Worm (Caenorhabditis elegans) whole organism, L2 larva: ENCODE results near the gene Y110A2AL.10.
A peak's percentile ranks its signal among the peaks of the same experiment; 100 is the strongest.

Experiments used
- C34F6.9 ChIP-seq: fragments of 150-350 bp; optimal IDR thresholded peaks from 2 replicates; lab custom pipeline; 2014; ENCODE audit warnings: missing biosample characterization, missing genetic modification characterization
- F13H6.1 ChIP-seq: sonication (generic microtip); optimal IDR thresholded peaks from 2 replicates; lab custom pipeline; 2016; ENCODE audit warnings: missing genetic modification characterization, missing compliant biosample characterization
- R02D3.7 ChIP-seq: fragments of 150-350 bp; optimal IDR thresholded peaks from 2 replicates; lab custom pipeline; 2014; ENCODE audit warnings: missing biosample characterization, missing genetic modification characterization
- alr-1 ChIP-seq: fragments of 150-350 bp; optimal IDR thresholded peaks from 2 replicates; lab custom pipeline; 2014; ENCODE audit warnings: missing biosample characterization, missing genetic modification characterization
- aly-2 ChIP-seq: fragments of 150-350 bp; optimal IDR thresholded peaks from 2 replicates; lab custom pipeline; 2014; ENCODE audit warnings: missing biosample characterization, missing genetic modification characterization
- blmp-1 ChIP-seq: sonication (generic microtip); optimal IDR thresholded peaks from 2 replicates; lab custom pipeline; 2017; ENCODE audit warnings: missing genetic modification characterization, mild to moderate bottlenecking, missing compliant biosample characterization, antibody characterized with exemption, moderate library complexity; ENCODE audit not compliant: insufficient read depth
- ceh-16 ChIP-seq: fragments of 150-350 bp; optimal IDR thresholded peaks from 2 replicates; lab custom pipeline; 2014; ENCODE audit warnings: missing biosample characterization, missing genetic modification characterization
- ceh-82 ChIP-seq: fragments of 150-350 bp; optimal IDR thresholded peaks from 2 replicates; lab custom pipeline; 2014; ENCODE audit warnings: missing biosample characterization, missing genetic modification characterization
- crh-2 ChIP-seq: sonication (generic microtip); optimal IDR thresholded peaks from 2 replicates; lab custom pipeline; 2017; ENCODE audit warnings: missing biosample characterization, missing genetic modification characterization
- dmd-4 ChIP-seq: sonication (generic microtip); optimal IDR thresholded peaks from 2 replicates; lab custom pipeline; 2017; ENCODE audit warnings: missing biosample characterization, missing genetic modification characterization
- egl-27 ChIP-seq: sonication (generic microtip); optimal IDR thresholded peaks from 3 replicates; lab custom pipeline; 2017; ENCODE audit warnings: missing biosample characterization, missing genetic modification reagents, missing genetic modification characterization
- elt-1 ChIP-seq: fragments of 150-350 bp; optimal IDR thresholded peaks from 2 replicates; lab custom pipeline; 2014; ENCODE audit warnings: missing biosample characterization, missing genetic modification characterization
- fos-1 ChIP-seq: fragments of 150-350 bp; optimal IDR thresholded peaks from 2 replicates; lab custom pipeline; 2014; ENCODE audit warnings: missing biosample characterization, missing genetic modification characterization
- gmeb-1 ChIP-seq: fragments of 150-350 bp; optimal IDR thresholded peaks from 2 replicates; lab custom pipeline; 2014; ENCODE audit warnings: missing biosample characterization, missing genetic modification characterization
- lin-11 ChIP-seq: fragments of 150-350 bp; sonication (generic microtip); optimal IDR thresholded peaks from 2 replicates; lab custom pipeline; 2014; ENCODE audit warnings: missing biosample characterization, missing genetic modification characterization, inconsistent platforms, mixed read lengths
- lin-13 ChIP-seq: fragments of 150-350 bp; optimal IDR thresholded peaks from 2 replicates; lab custom pipeline; 2014; ENCODE audit warnings: missing biosample characterization, missing genetic modification reagents, missing genetic modification characterization
- lsy-2 ChIP-seq, 2 experiments: fragments of 150-350 bp in 1 of 2; sonication (generic microtip) in 1 of 2; optimal IDR thresholded peaks; 2 replicates each; lab custom pipeline; 2014 to 2017; ENCODE audit warnings: missing biosample characterization in 2 of 2, missing genetic modification characterization in 2 of 2
- mab-5 ChIP-seq: fragments of 150-350 bp; optimal IDR thresholded peaks from 2 replicates; lab custom pipeline; 2014; ENCODE audit warnings: missing biosample characterization, missing genetic modification characterization
- mbf-1 ChIP-seq: sonication (generic microtip); optimal IDR thresholded peaks from 2 replicates; lab custom pipeline; 2017; ENCODE audit warnings: missing biosample characterization, missing genetic modification characterization
- mdl-1 ChIP-seq, 2 experiments: fragments of 150-350 bp in 1 of 2; sonication (generic microtip) in 1 of 2; optimal IDR thresholded peaks; 2 replicates each; lab custom pipeline; 2017; ENCODE audit warnings: missing biosample characterization in 2 of 2, missing genetic modification characterization in 2 of 2
- nhr-10 ChIP-seq: sonication (generic microtip); optimal IDR thresholded peaks from 2 replicates; lab custom pipeline; 2017; ENCODE audit warnings: missing biosample characterization, missing genetic modification characterization
- nhr-11 ChIP-seq: fragments of 150-350 bp; optimal IDR thresholded peaks from 2 replicates; lab custom pipeline; 2014; ENCODE audit warnings: missing biosample characterization, missing genetic modification characterization
- nhr-12 ChIP-seq: fragments of 150-350 bp; optimal IDR thresholded peaks from 2 replicates; lab custom pipeline; 2014; ENCODE audit warnings: missing biosample characterization, missing genetic modification characterization
- nhr-21 ChIP-seq: fragments of 150-350 bp; optimal IDR thresholded peaks from 2 replicates; lab custom pipeline; 2014; ENCODE audit warnings: missing biosample characterization, missing genetic modification characterization
- nhr-23 ChIP-seq: fragments of 150-350 bp; optimal IDR thresholded peaks from 2 replicates; lab custom pipeline; 2014; ENCODE audit warnings: missing biosample characterization, missing genetic modification reagents, missing genetic modification characterization
- nhr-25 ChIP-seq: fragments of 150-350 bp; sonication (generic microtip); optimal IDR thresholded peaks from 3 replicates; lab custom pipeline; 2014; ENCODE audit warnings: missing biosample characterization, missing genetic modification characterization
- nhr-6 ChIP-seq: fragments of 150-350 bp; optimal IDR thresholded peaks from 2 replicates; lab custom pipeline; 2014; ENCODE audit warnings: missing biosample characterization, missing genetic modification characterization
- nhr-77 ChIP-seq: fragments of 150-350 bp; optimal IDR thresholded peaks from 2 replicates; lab custom pipeline; 2014; ENCODE audit warnings: missing biosample characterization, missing genetic modification characterization
- skn-1 ChIP-seq: sonication (generic microtip); optimal IDR thresholded peaks from 2 replicates; lab custom pipeline; 2017; ENCODE audit warnings: missing biosample characterization, missing genetic modification characterization
- sma-3 ChIP-seq: sonication (generic microtip); optimal IDR thresholded peaks from 2 replicates; lab custom pipeline; 2016; ENCODE audit warnings: missing genetic modification reagents, missing genetic modification characterization, missing compliant biosample characterization
- sma-9 ChIP-seq, 2 experiments: fragments of 150-350 bp in 1 of 2; sonication (generic microtip) in 1 of 2; optimal IDR thresholded peaks; 2 replicates each; lab custom pipeline; 2014 to 2016; ENCODE audit warnings: missing genetic modification characterization in 2 of 2, mild to moderate bottlenecking in 1 of 2, missing biosample characterization in 1 of 2, missing compliant biosample characterization in 1 of 2, missing genetic modification reagents in 1 of 2, moderate library complexity in 1 of 2
- snpc-4 ChIP-seq: fragments of 150-350 bp; optimal IDR thresholded peaks from 2 replicates; lab custom pipeline; 2014; ENCODE audit warnings: missing biosample characterization, missing genetic modification characterization
- unc-39 ChIP-seq: fragments of 150-350 bp; optimal IDR thresholded peaks from 2 replicates; lab custom pipeline; 2014; ENCODE audit warnings: missing biosample characterization, missing genetic modification characterization
- unc-55 ChIP-seq: fragments of 150-350 bp; sonication (generic microtip); optimal IDR thresholded peaks from 3 replicates; lab custom pipeline; 2014; ENCODE audit warnings: missing biosample characterization, missing genetic modification reagents, missing genetic modification characterization
- unc-62 ChIP-seq: fragments of 150-350 bp; optimal IDR thresholded peaks from 2 replicates; lab custom pipeline; 2014; ENCODE audit warnings: missing biosample characterization, missing genetic modification reagents, missing genetic modification characterization
- ztf-11 ChIP-seq: sonication (generic microtip); optimal IDR thresholded peaks from 2 replicates; lab custom pipeline; 2017; ENCODE audit warnings: missing biosample characterization, missing genetic modification characterization

Gene Y110A2AL.10

DNA sequence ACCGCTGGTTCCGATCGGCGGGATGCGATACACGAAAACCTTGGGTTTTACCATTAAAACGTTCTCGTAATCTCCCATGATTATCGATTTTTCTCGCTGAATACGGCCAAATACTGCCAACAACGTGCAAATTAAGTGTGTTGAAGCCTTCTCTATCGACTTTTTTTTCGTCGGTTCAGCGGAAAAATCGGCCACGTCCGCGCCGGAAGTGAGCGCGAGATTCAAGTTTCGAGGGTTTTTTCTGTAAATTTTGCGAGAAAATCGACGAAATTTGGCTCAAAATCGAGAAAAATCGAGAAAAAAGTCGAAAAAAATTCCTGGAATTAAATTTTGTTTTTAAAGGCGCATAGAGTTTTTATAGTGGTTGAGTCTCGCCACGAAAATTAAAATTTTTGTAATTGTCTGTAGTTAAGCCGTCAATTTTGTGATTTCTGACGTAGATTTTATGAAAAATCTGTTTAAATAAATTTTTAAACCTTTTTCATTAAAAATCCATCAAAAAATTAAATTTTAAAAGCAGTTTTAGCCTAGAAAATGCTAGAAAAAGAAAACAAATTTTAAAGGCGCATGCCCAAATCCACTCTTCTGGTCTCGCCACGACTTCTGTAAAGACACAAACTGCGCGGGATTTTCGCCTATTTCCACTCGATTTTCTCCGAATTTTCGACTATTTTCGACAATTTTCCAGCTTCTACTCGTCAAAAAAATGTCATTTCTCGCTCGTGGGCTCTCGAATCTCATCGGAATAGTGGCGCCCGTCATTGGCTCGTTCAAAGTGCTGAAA, 47.5 kb upstream of the Y110A2AL.10 start, which contains the start of the genes ncap-1 and Y110A2AR.1:
TSS of gene ncap-1 (minus strand) at position 241 of the 784 bp plus-strand sequence.
TSS of gene Y110A2AR.1 (plus strand) at position 637 of the 784 bp plus-strand sequence.
- TF ChIP-seq nhr-11 (no peak), ceh-82 (tag; lab: Kevin White, UChicago) (no peak), ztf-11 (tag; lab: Kevin White, UChicago) (no peak), nhr-21 (no peak), unc-39 (tag; lab: Kevin White, UChicago) (no peak), mbf-1 (tag; lab: Kevin White, UChicago) (no peak), aly-2 (no peak), dmd-4 (tag; lab: Kevin White, UChicago) (no peak), crh-2 (tag; lab: Kevin White, UChicago) (no peak), F13H6.1 (no peak), ceh-16 (tag; lab: Kevin White, UChicago) (no peak), nhr-23 (tag; lab: Kevin White, UChicago) (no peak), snpc-4 (no peak), unc-55 (peak; percentile 34), R02D3.7 (tag; lab: Kevin White, UChicago) (no peak), lsy-2 (tag; optimal IDR thresholded peaks at IDR 0.05; lab: Kevin White, UChicago) (peak in 1 of 2 experiments; percentile 25), C34F6.9 (peak; percentile 19), fos-1 (tag; lab: Kevin White, UChicago) (no peak), nhr-6 (tag; lab: Kevin White, UChicago) (no peak), skn-1 (tag; lab: Kevin White, UChicago) (no peak), blmp-1 (tag; lab: Kevin White, UChicago) (no peak), sma-9 (GFP tag; optimal IDR thresholded peaks at IDR 0.05; lab: Kevin White, UChicago) (no peak), sma-9 (tag; optimal IDR thresholded peaks at IDR 0.05; lab: Kevin White, UChicago) (no peak), nhr-77 (no peak), gmeb-1 (tag; lab: Kevin White, UChicago) (peak; percentile 27), egl-27 (tag; lab: Kevin White, UChicago) (no peak), mab-5 (tag; lab: Kevin White, UChicago) (no peak), mdl-1 (tag; optimal IDR thresholded peaks at IDR 0.05; lab: Kevin White, UChicago) (no peak), alr-1 (no peak), nhr-10 (no peak)
- TF ChIP-seq, all 48 proteins: peak for 4

DNA sequence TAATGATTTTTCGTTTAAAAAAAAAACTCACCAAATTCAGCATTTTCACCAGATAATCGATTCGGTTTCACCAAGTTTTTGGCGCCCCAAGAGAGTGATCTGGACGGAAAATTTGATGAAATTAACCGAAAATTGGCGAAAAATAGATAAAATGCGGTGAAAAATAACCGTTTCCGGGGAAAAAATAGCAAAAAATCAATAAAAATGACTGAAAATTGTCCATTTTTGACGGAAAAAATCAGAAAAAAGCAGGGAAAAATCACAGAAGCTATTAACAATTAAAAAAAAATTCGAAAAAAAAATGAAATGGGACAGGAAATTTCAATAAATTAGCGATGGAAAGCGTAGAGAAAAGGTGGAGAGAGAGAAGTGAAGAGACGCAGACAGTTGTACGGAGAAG, 41.8 kb upstream of the Y110A2AL.10 start, which contains the start of gene ubc-15:
TSS of gene ubc-15 (minus strand) at position 101 of the 400 bp plus-strand sequence.
- TF ChIP-seq ztf-11 (tag; lab: Kevin White, UChicago) (no peak), unc-55 (peak; percentile 5), lin-13 (GFP tag; lab: Kevin White, UChicago) (no peak), skn-1 (tag; lab: Kevin White, UChicago) (no peak), unc-39 (tag; lab: Kevin White, UChicago) (no peak)

DNA sequence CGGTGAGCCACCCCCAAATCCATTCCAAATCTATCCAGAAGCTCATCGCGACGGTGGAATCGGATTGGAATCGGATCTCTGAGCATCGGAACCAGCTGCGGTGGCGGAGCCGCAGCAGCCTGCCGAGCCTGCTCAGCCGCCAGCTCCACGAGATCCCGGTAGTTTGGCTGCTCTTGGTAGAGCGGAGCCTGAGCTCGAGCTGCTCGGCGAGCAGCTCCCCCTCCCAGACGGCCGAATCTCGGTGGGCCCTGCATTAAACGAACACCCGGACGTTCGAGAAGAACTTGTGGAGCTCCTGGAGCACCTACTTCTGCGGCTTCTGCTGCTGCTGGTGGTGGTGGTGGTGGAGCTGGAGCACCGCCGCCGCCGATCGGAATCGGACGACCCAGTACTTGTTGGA, 32.0 kb upstream of the Y110A2AL.10 start:
- TF ChIP-seq mbf-1 (tag; lab: Kevin White, UChicago): no peak
- TF ChIP-seq sma-3: no peak
- no peak for TF ChIP-seq lin-11 (tag; lab: Kevin White, UChicago)
- TF ChIP-seq unc-62: no peak
- TF ChIP-seq nhr-10: no peak
- no peak for TF ChIP-seq fos-1 (tag; lab: Kevin White, UChicago)
- no peak for TF ChIP-seq nhr-21
- TF ChIP-seq mab-5 (tag; lab: Kevin White, UChicago): no peak
- no peak for TF ChIP-seq snpc-4
- TF ChIP-seq egl-27 (tag; lab: Kevin White, UChicago): no peak
- TF ChIP-seq gmeb-1 (tag; lab: Kevin White, UChicago): no peak
- no peak for TF ChIP-seq skn-1 (tag; lab: Kevin White, UChicago)
- no peak for TF ChIP-seq sma-9 (GFP tag; optimal IDR thresholded peaks at IDR 0.05; lab: Kevin White, UChicago)
- no peak for TF ChIP-seq sma-9 (tag; optimal IDR thresholded peaks at IDR 0.05; lab: Kevin White, UChicago)
- no peak for TF ChIP-seq elt-1 (tag; lab: Kevin White, UChicago)
- no peak for TF ChIP-seq nhr-12 (tag; lab: Kevin White, UChicago)
- TF ChIP-seq nhr-25 (tag; lab: Kevin White, UChicago): no peak
- no peak for TF ChIP-seq ztf-11 (tag; lab: Kevin White, UChicago)
